Fruit fly (Drosophila melanogaster) whole organism, embryonic: Measurements from ENCODE around the gene Tep4.

Experiments
- CG10431 ChIP-seq: fragments of 200-800 bp; sonication (Bioruptor generic); optimal IDR thresholded peaks from 3 replicates; lab custom pipeline; 2018; ENCODE audit warnings: missing biosample characterization, mild to moderate bottlenecking, missing genetic modification characterization
- CG10654 ChIP-seq: fragments of 200-800 bp; sonication (Bioruptor generic); optimal IDR thresholded peaks from 2 replicates; lab custom pipeline; 2016; ENCODE audit warnings: missing biosample characterization, missing genetic modification characterization
- CG11696 ChIP-seq: fragments of 200-800 bp; sonication (Bioruptor generic); IDR thresholded peaks from 2 replicates; pipeline ENCODE4 v1.3.6; 2022; ENCODE audit warnings: missing biosample characterization, missing genetic modification characterization
- CG13287 ChIP-seq: fragments of 200-800 bp; sonication (Bioruptor generic); IDR thresholded peaks from 2 replicates; pipeline ENCODE4 v1.3.6; 2022; ENCODE audit warnings: missing biosample characterization, missing genetic modification characterization; ENCODE audit not compliant: partially characterized antibody
- CG15696 ChIP-seq: fragments of 200-800 bp; sonication (Bioruptor generic); optimal IDR thresholded peaks from 2 replicates; lab custom pipeline; 2019; ENCODE audit warnings: missing biosample characterization, mild to moderate bottlenecking, missing genetic modification characterization, moderate library complexity
- CG1603 ChIP-seq: fragments of 200-800 bp; sonication (Bioruptor generic); optimal IDR thresholded peaks from 2 replicates; lab custom pipeline; 2019; ENCODE audit warnings: missing biosample characterization, mild to moderate bottlenecking, missing genetic modification characterization, moderate library complexity
- CG16815 ChIP-seq: fragments of 200-800 bp; sonication (Bioruptor generic); optimal IDR thresholded peaks from 3 replicates; lab custom pipeline; 2017; ENCODE audit warnings: missing biosample characterization, mild to moderate bottlenecking, missing genetic modification characterization
- CG17361 ChIP-seq: fragments of 200-800 bp; sonication (Bioruptor generic); IDR thresholded peaks from 3 replicates; pipeline ENCODE4 v1.3.6; 2022; ENCODE audit warnings: missing biosample characterization, missing genetic modification characterization
- CG18262 ChIP-seq: fragments of 200-800 bp; optimal IDR thresholded peaks from 3 replicates; lab custom pipeline; 2019; ENCODE audit warnings: missing biosample characterization, mild to moderate bottlenecking, missing genetic modification characterization, moderate library complexity
- CG2116 ChIP-seq: fragments of 200-800 bp; sonication (Bioruptor generic); optimal IDR thresholded peaks from 3 replicates; lab custom pipeline; 2018; ENCODE audit warnings: missing biosample characterization, mild to moderate bottlenecking, missing genetic modification characterization
- CG2202 ChIP-seq: fragments of 200-800 bp; sonication (Bioruptor generic); optimal IDR thresholded peaks from 2 replicates; lab custom pipeline; 2018; ENCODE audit warnings: missing biosample characterization, mild to moderate bottlenecking, missing genetic modification characterization
- CG3065 ChIP-seq: fragments of 200-800 bp; sonication (Bioruptor generic); optimal IDR thresholded peaks from 2 replicates; lab custom pipeline; 2016; ENCODE audit warnings: missing biosample characterization, missing genetic modification characterization
- CG32767 ChIP-seq: fragments of 200-800 bp; sonication (Bioruptor generic); IDR thresholded peaks from 2 replicates; pipeline ENCODE4 v1.3.6; 2022; ENCODE audit warnings: missing biosample characterization, missing genetic modification characterization
- CG34422 ChIP-seq: fragments of 200-800 bp; sonication (Bioruptor generic); IDR thresholded peaks from 3 replicates; pipeline ENCODE4 v1.3.6; 2022; ENCODE audit warnings: missing biosample characterization, missing genetic modification characterization
- CG4404 ChIP-seq: fragments of 200-800 bp; sonication (Bioruptor generic); IDR thresholded peaks from 2 replicates; pipeline ENCODE4 v1.3.6; 2022; ENCODE audit warnings: missing biosample characterization, missing genetic modification characterization
- CG7745 ChIP-seq: fragments of 200-800 bp; sonication (Bioruptor generic); optimal IDR thresholded peaks from 2 replicates; lab custom pipeline; 2018; ENCODE audit warnings: missing biosample characterization, mild to moderate bottlenecking, missing genetic modification characterization, moderate library complexity
- CG7963 ChIP-seq: fragments of 200-800 bp; sonication (Bioruptor generic); IDR thresholded peaks from 3 replicates; pipeline ENCODE4 v1.3.6; 2022; ENCODE audit warnings: missing biosample characterization, missing genetic modification characterization; ENCODE audit not compliant: partially characterized antibody
- CG8281 ChIP-seq: fragments of 200-800 bp; sonication (Bioruptor generic); optimal IDR thresholded peaks from 2 replicates; lab custom pipeline; 2018; ENCODE audit warnings: missing biosample characterization, mild to moderate bottlenecking, missing genetic modification characterization, moderate library complexity
- CG8290 ChIP-seq, 3 experiments: fragments of 200-800 bp; sonication (Bioruptor generic); optimal IDR thresholded peaks; 2 replicates each; lab custom pipeline; 2016 to 2019; ENCODE audit warnings: missing biosample characterization in 3 of 3, missing genetic modification characterization in 3 of 3, mild to moderate bottlenecking in 2 of 3, moderate library complexity in 1 of 3
- CG8478 ChIP-seq: fragments of >200 bp; optimal IDR thresholded peaks from 2 replicates; lab custom pipeline; 2018
- CG9437 ChIP-seq: fragments of 200-800 bp; sonication (Bioruptor generic); optimal IDR thresholded peaks from 2 replicates; lab custom pipeline; 2018; ENCODE audit warnings: missing biosample characterization, mild to moderate bottlenecking, missing genetic modification characterization
- CoRest ChIP-seq: fragments of 200-800 bp; sonication (Bioruptor generic); optimal IDR thresholded peaks from 3 replicates; lab custom pipeline; 2018; ENCODE audit warnings: missing biosample characterization, mild to moderate bottlenecking, missing genetic modification characterization, moderate library complexity
- CrebB ChIP-seq: fragments of 200-800 bp; sonication (Bioruptor generic); optimal IDR thresholded peaks from 3 replicates; lab custom pipeline; 2018; ENCODE audit warnings: missing biosample characterization, mild to moderate bottlenecking, missing genetic modification characterization
- Dref ChIP-seq: fragments of 200-800 bp; sonication (Bioruptor generic); IDR thresholded peaks from 2 replicates; pipeline ENCODE4 v1.3.6; 2022; ENCODE audit warnings: missing biosample characterization, missing genetic modification characterization
- Eip74EF ChIP-seq, 2 experiments: fragments of 200-800 bp in 1 of 2; fragments of >200 bp in 1 of 2; sonication (Bioruptor generic) in 1 of 2; optimal IDR thresholded peaks; 2 replicates each; lab custom pipeline; 2017 to 2019; ENCODE audit warnings: missing biosample characterization in 2 of 2, missing genetic modification characterization in 2 of 2, mild to moderate bottlenecking in 1 of 2, moderate library complexity in 1 of 2
- MESR4 ChIP-seq: fragments of 200-800 bp; sonication (Bioruptor generic); optimal IDR thresholded peaks from 2 replicates; lab custom pipeline; 2018; ENCODE audit warnings: missing biosample characterization, mild to moderate bottlenecking, missing genetic modification characterization, moderate library complexity
- Nf-YC ChIP-seq: fragments of 200-800 bp; optimal IDR thresholded peaks from 3 replicates; lab custom pipeline; 2019; ENCODE audit warnings: missing biosample characterization, mild to moderate bottlenecking, missing genetic modification characterization, moderate library complexity
- Opbp ChIP-seq: fragments of 200-800 bp; sonication (Bioruptor generic); IDR thresholded peaks from 3 replicates; pipeline ENCODE4 v1.3.6; 2022; ENCODE audit warnings: missing biosample characterization, missing genetic modification characterization; ENCODE audit not compliant: partially characterized antibody
- TFAM ChIP-seq: fragments of 200-800 bp; sonication (Bioruptor generic); optimal IDR thresholded peaks from 2 replicates; lab custom pipeline; 2017; ENCODE audit warnings: missing biosample characterization, missing genetic modification characterization, inconsistent platforms
- abd-A ChIP-seq: fragments of 200-800 bp; sonication (Bioruptor generic); optimal IDR thresholded peaks from 3 replicates; lab custom pipeline; 2019; ENCODE audit warnings: missing biosample characterization, mild to moderate bottlenecking, missing genetic modification characterization, moderate library complexity
- btn ChIP-seq: fragments of 200-800 bp; sonication (Bioruptor generic); optimal IDR thresholded peaks from 2 replicates; lab custom pipeline; 2016; ENCODE audit warnings: missing biosample characterization, missing genetic modification characterization
- cas ChIP-seq: fragments of 200-800 bp; sonication (Bioruptor generic); IDR thresholded peaks from 2 replicates; pipeline ENCODE4 v1.3.6; 2022; ENCODE audit warnings: missing biosample characterization, missing genetic modification characterization
- chinmo ChIP-seq: fragments of 200-800 bp; sonication (Bioruptor generic); IDR thresholded peaks from 4 replicates; pipeline ENCODE4 v1.3.6; 2022; ENCODE audit warnings: missing biosample characterization, missing genetic modification characterization; ENCODE audit not compliant: partially characterized antibody
- chm ChIP-seq: fragments of 200-800 bp; sonication (Bioruptor generic); IDR thresholded peaks from 2 replicates; pipeline ENCODE4 v1.3.6; 2022; ENCODE audit warnings: missing biosample characterization, missing genetic modification characterization
- ems ChIP-seq: fragments of 200-800 bp; sonication (Bioruptor generic); optimal IDR thresholded peaks from 3 replicates; lab custom pipeline; 2016; ENCODE audit warnings: missing biosample characterization, missing genetic modification characterization
- eyg ChIP-seq: fragments of 200-800 bp; sonication (Bioruptor generic); optimal IDR thresholded peaks from 3 replicates; lab custom pipeline; 2016; ENCODE audit warnings: missing biosample characterization, missing genetic modification characterization
- kni ChIP-seq: fragments of 200-800 bp; sonication (Bioruptor generic); optimal IDR thresholded peaks from 3 replicates; lab custom pipeline; 2017; ENCODE audit warnings: mild to moderate bottlenecking, missing biosample characterization, missing genetic modification reagents, missing genetic modification characterization
- lilli ChIP-seq: fragments of 200-800 bp; sonication (Bioruptor generic); optimal IDR thresholded peaks from 3 replicates; lab custom pipeline; 2016; ENCODE audit warnings: missing biosample characterization, missing genetic modification characterization
- onecut ChIP-seq: fragments of 200-800 bp; sonication (Bioruptor generic); IDR thresholded peaks from 2 replicates; pipeline ENCODE4 v1.3.6; 2022; ENCODE audit warnings: missing biosample characterization, missing genetic modification characterization
- pita ChIP-seq: fragments of 200-800 bp; sonication (Bioruptor generic); optimal IDR thresholded peaks from 2 replicates; lab custom pipeline; 2017; ENCODE audit warnings: missing biosample characterization, mild to moderate bottlenecking, missing genetic modification characterization
- pnt ChIP-seq: fragments of 200-800 bp; sonication (Bioruptor generic); optimal IDR thresholded peaks from 3 replicates; lab custom pipeline; 2016; ENCODE audit warnings: missing biosample characterization, missing genetic modification characterization
- pzg ChIP-seq: fragments of 200-800 bp; sonication (Bioruptor generic); optimal IDR thresholded peaks from 3 replicates; lab custom pipeline; 2018; ENCODE audit warnings: missing biosample characterization, mild to moderate bottlenecking, missing genetic modification characterization, moderate library complexity
- scrt ChIP-seq: fragments of 200-800 bp; sonication (Bioruptor generic); optimal IDR thresholded peaks from 2 replicates; lab custom pipeline; 2018; ENCODE audit warnings: missing biosample characterization, mild to moderate bottlenecking, missing genetic modification characterization, moderate library complexity
- toy ChIP-seq: fragments of 200-800 bp; sonication (Bioruptor generic); IDR thresholded peaks from 2 replicates; pipeline ENCODE4 v1.3.6; 2022; ENCODE audit warnings: missing biosample characterization, missing genetic modification characterization
- tup ChIP-seq: fragments of 200-800 bp; sonication (Bioruptor generic); optimal IDR thresholded peaks from 2 replicates; lab custom pipeline; 2016; ENCODE audit warnings: missing biosample characterization, mild to moderate bottlenecking, missing genetic modification characterization, moderate library complexity
- unpg ChIP-seq: fragments of 200-800 bp; sonication (Bioruptor generic); optimal IDR thresholded peaks from 3 replicates; lab custom pipeline; 2018; ENCODE audit warnings: missing biosample characterization, mild to moderate bottlenecking, missing genetic modification characterization, moderate library complexity
- vfl ChIP-seq: fragments of 200-800 bp; sonication (Bioruptor generic); optimal IDR thresholded peaks from 2 replicates; lab custom pipeline; 2016; ENCODE audit warnings: missing biosample characterization, missing genetic modification characterization

The Tep4 gene

DNA sequence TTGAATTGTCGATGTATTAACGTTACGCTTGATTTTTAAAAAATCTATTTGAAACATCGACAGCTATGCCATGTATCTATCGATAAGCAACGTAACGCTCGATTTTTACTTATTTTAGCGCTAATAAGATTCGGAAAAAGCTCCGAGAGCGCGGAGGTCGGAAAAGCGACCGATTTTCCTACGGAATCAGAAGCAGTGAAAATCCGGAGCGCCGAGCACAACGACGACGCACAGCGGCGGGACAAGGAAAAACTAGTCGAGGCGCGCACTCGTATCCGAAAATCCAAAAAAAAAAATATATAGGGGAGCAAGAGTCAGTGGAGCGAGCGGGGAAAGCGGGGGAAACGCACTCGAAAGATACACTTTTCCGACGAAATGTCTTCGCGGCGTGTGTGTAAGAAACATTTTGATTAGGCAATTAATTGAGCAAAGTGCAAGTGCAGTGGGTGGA is 29.6 kb upstream of the Tep4 start, which contains the start of gene CG10132 (continued):
- TF ChIP-seq Eip74EF (GFP tag; optimal IDR thresholded peaks at IDR 0.05; lab: Kevin White, UChicago), result no peak
- no peak for TF ChIP-seq CG1603 (tag; lab: Kevin White, UChicago)
- TF ChIP-seq CG34422 (GFP tag; lab: Robert Waterston, UW), result peak; percentile 42; the same call in 1 of the 3 replicates
- no peak for TF ChIP-seq pita
- no peak for TF ChIP-seq eyg (GFP tag; lab: Kevin White, UChicago)
- 0 out of 3 replicates have a peak, but pooled peaks have one; percentile 13 for TF ChIP-seq Opbp (GFP tag; lab: Robert Waterston, UW)

DNA sequence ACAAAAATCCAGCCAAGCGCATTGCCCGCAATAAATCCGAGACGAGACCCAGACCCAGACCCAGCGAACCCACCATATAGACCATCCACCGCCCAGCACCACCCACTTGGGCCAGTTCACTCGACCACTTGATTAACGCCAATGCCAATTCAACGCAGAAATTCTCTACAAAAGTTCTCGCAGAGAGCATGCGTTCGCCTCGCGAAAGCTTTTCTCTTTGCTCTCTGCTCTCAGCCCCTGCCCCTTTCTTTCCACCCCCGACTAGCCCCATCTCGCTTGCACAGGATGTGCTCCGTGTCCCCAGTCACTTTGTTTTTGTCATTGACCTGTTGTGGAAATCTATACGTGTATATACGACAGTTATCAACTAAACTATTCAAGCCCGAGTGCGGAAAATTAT is 28.7 kb upstream of the Tep4 start:
- no peak for TF ChIP-seq CG9437 (GFP tag; lab: Kevin White, UChicago)
- TF ChIP-seq tup, result no peak
- no peak for TF ChIP-seq CG8478 (lab: Kevin White, UChicago)
- no peak for TF ChIP-seq MESR4 (GFP tag; lab: Kevin White, UChicago)
- no peak for TF ChIP-seq CG15696
- peak; percentile 12 for TF ChIP-seq pzg (GFP tag; lab: Kevin White, UChicago)
- no peak for TF ChIP-seq CrebB (tag; lab: Kevin White, UChicago)
- no peak for TF ChIP-seq CG7745 (tag; lab: Kevin White, UChicago)
- TF ChIP-seq toy (GFP tag; lab: Robert Waterston, UW), result no peak
- peak; percentile 19; the same call in 1 of the 2 replicates for TF ChIP-seq onecut (GFP tag; lab: Robert Waterston, UW)
- TF ChIP-seq CG10654, result no peak
- TF ChIP-seq CG10431 (GFP tag; lab: Kevin White, UChicago), result no peak
- TF ChIP-seq chinmo (GFP tag; lab: Robert Waterston, UW), result peak; percentile 44; the same call in 1 of the 4 replicates
- no peak for TF ChIP-seq CG11696 (GFP tag; lab: Robert Waterston, UW)
- TF ChIP-seq kni (GFP tag; lab: Kevin White, UChicago), result no peak
- 0 out of 3 replicates have a peak, but pooled peaks have one; percentile 18 for TF ChIP-seq CG34422 (GFP tag; lab: Robert Waterston, UW)
- no peak for TF ChIP-seq CG8290 (GFP tag; optimal IDR thresholded peaks at IDR 0.05; lab: Kevin White, UChicago)
- TF ChIP-seq CG8290 (tag; optimal IDR thresholded peaks at IDR 0.05; lab: Kevin White, UChicago), result no peak
- no peak for TF ChIP-seq CG2202 (tag; lab: Kevin White, UChicago)
- no peak for TF ChIP-seq CG16815 (GFP tag; lab: Kevin White, UChicago)
- TF ChIP-seq CG32767, result peak; percentile 35; the same call in 1 of the 2 replicates
- TF ChIP-seq CG4404 (GFP tag; lab: Robert Waterston, UW), result 0 out of 2 replicates have a peak, but pooled peaks have one; percentile 15
- no peak for TF ChIP-seq CG17361 (GFP tag; lab: Robert Waterston, UW)
- no peak for TF ChIP-seq cas (GFP tag; lab: Robert Waterston, UW)
- TF ChIP-seq unpg, result no peak
- peak; percentile 46 for TF ChIP-seq abd-A
- no peak for TF ChIP-seq lilli (GFP tag; lab: Kevin White, UChicago)
- no peak for TF ChIP-seq vfl (GFP tag; lab: Kevin White, UChicago)
- TF ChIP-seq CoRest, result no peak
- no peak for TF ChIP-seq CG2116 (GFP tag; lab: Kevin White, UChicago)
- TF ChIP-seq scrt (GFP tag; lab: Kevin White, UChicago), result peak; percentile 80
- 0 out of 2 replicates have a peak, but pooled peaks have one; percentile 22 for TF ChIP-seq Dref (GFP tag; lab: Robert Waterston, UW)
- TF ChIP-seq CG18262 (tag; lab: Kevin White, UChicago), result no peak
- TF ChIP-seq CG8281, result no peak
- TF ChIP-seq CG7963 (GFP tag; lab: Robert Waterston, UW), result no peak
- no peak for TF ChIP-seq CG3065
- no peak for TF ChIP-seq ems (GFP tag; lab: Kevin White, UChicago)
- no peak for TF ChIP-seq TFAM
- TF ChIP-seq chm, result 0 out of 2 replicates have a peak, but pooled peaks have one; percentile 39
- TF ChIP-seq Nf-YC (tag; lab: Kevin White, UChicago), result peak; percentile 13
- no peak for TF ChIP-seq btn
- TF ChIP-seq pnt (GFP tag; lab: Kevin White, UChicago), result no peak
- TF ChIP-seq CG13287, result peak; percentile 24; the same call in 1 of the 2 replicates
